Fruit fly (Drosophila melanogaster): Measurements from ENCODE around the gene CG8064.

Gene CG8064

dm6 chr3R:18310766-18311367 lies 27.4 kb downstream of the CG8064 start (continued):
- no peak for TF ChIP-seq lov (optimal IDR thresholded peaks at IDR 0.05)
- 0 out of 3 replicates have a peak, but pooled peaks have one; percentile 46 for TF ChIP-seq lov (GFP tag; IDR thresholded peaks at IDR 0.05)
- TF ChIP-seq p53 (GFP tag; optimal IDR thresholded peaks at IDR 0.05): no peak
- no peak for TF ChIP-seq tx (GFP tag; optimal IDR thresholded peaks at IDR 0.05)
- 0 out of 2 replicates have a peak, but pooled peaks have one; percentile 44 for TF ChIP-seq chm (GFP tag; IDR thresholded peaks at IDR 0.05)
- TF ChIP-seq CG10654 (GFP tag; optimal IDR thresholded peaks at IDR 0.05): no peak
- TF ChIP-seq usp (GFP tag; optimal IDR thresholded peaks at IDR 0.05): no peak
- no peak for TF ChIP-seq Tbp (GFP tag; optimal IDR thresholded peaks at IDR 0.05)
- no peak for TF ChIP-seq Ada2b (GFP tag; IDR thresholded peaks at IDR 0.05)
- TF ChIP-seq cas (GFP tag; IDR thresholded peaks at IDR 0.05): no peak
- TF ChIP-seq CG3726 (GFP tag; IDR thresholded peaks at IDR 0.05): no peak
- TF ChIP-seq hb (GFP tag; IDR thresholded peaks at IDR 0.05; ENCODE audit: partially characterized antibody): no peak
- no peak for TF ChIP-seq CG3163 (GFP tag; optimal IDR thresholded peaks at IDR 0.05)
- no peak for TF ChIP-seq CG43689 (GFP tag; IDR thresholded peaks at IDR 0.05)
- no peak for TF ChIP-seq ems (GFP tag; optimal IDR thresholded peaks at IDR 0.05)
- no peak for TF ChIP-seq Fer1 (GFP tag; optimal IDR thresholded peaks at IDR 0.05)
- no peak for TF ChIP-seq tup (GFP tag; optimal IDR thresholded peaks at IDR 0.05)
- TF ChIP-seq CG13123 (GFP tag; optimal IDR thresholded peaks at IDR 0.05): no peak
- TF ChIP-seq lmd (GFP tag; IDR thresholded peaks at IDR 0.05): no peak
- TF ChIP-seq CG30020 (tag; optimal IDR thresholded peaks at IDR 0.05): peak; percentile 28
- TF ChIP-seq CG9932 (GFP tag; IDR thresholded peaks at IDR 0.05): peak; percentile 43; the same call in 1 of the 2 replicates
- TF ChIP-seq en (GFP tag; optimal IDR thresholded peaks at IDR 0.05): no peak
- no peak for TF ChIP-seq CG10979 (tag; optimal IDR thresholded peaks at IDR 0.05)
- no peak for TF ChIP-seq Mad (GFP tag; optimal IDR thresholded peaks at IDR 0.05)
- no peak for TF ChIP-seq ttk (GFP tag; IDR thresholded peaks at IDR 0.05)
- no peak for TF ChIP-seq ac (GFP tag; optimal IDR thresholded peaks at IDR 0.05)
- no peak for TF ChIP-seq CG4617 (GFP tag; optimal IDR thresholded peaks at IDR 0.05; ENCODE audit: borderline replicate concordance)
- TF ChIP-seq Neu2 (GFP tag; optimal IDR thresholded peaks at IDR 0.05; ENCODE audit: borderline replicate concordance): no peak
- TF ChIP-seq Dfd (GFP tag; optimal IDR thresholded peaks at IDR 0.05): no peak
- TF ChIP-seq CG11093 (GFP tag; IDR thresholded peaks at IDR 0.05): no peak
- no peak for TF ChIP-seq ara (GFP tag; IDR thresholded peaks at IDR 0.05)
- TF ChIP-seq CG33557 (GFP tag; optimal IDR thresholded peaks at IDR 0.05): peak; percentile 33
- TF ChIP-seq grau (tag; optimal IDR thresholded peaks at IDR 0.05): no peak
- TF ChIP-seq Xrp1 (GFP tag; IDR thresholded peaks at IDR 0.05): no peak
- TF ChIP-seq E2f1 (GFP tag; IDR thresholded peaks at IDR 0.05): peak; percentile 51; the same call in 1 of the 2 replicates
- TF ChIP-seq CG34422 (GFP tag; IDR thresholded peaks at IDR 0.05): no peak
- peak; percentile 59; the same call in 1 of the 3 replicates for TF ChIP-seq ci (GFP tag; IDR thresholded peaks at IDR 0.05)
- no peak for TF ChIP-seq Dad (GFP tag; optimal IDR thresholded peaks at IDR 0.05)
- peak; percentile 56 for TF ChIP-seq CG12659 (GFP tag; optimal IDR thresholded peaks at IDR 0.05)
- no peak for TF ChIP-seq shn (GFP tag; optimal IDR thresholded peaks at IDR 0.05)
- no peak for TF ChIP-seq CG4730 (GFP tag; IDR thresholded peaks at IDR 0.05)
- no peak for TF ChIP-seq C15 (GFP tag; IDR thresholded peaks at IDR 0.05)
- TF ChIP-seq onecut (GFP tag; IDR thresholded peaks at IDR 0.05): no peak
- TF ChIP-seq Fer2 (tag; optimal IDR thresholded peaks at IDR 0.05): no peak
- no peak for TF ChIP-seq CG18764 (GFP tag; optimal IDR thresholded peaks at IDR 0.05)
- no peak for TF ChIP-seq Hsf (GFP tag; optimal IDR thresholded peaks at IDR 0.05)
- TF ChIP-seq CG4820 (GFP tag; optimal IDR thresholded peaks at IDR 0.05): no peak
- TF ChIP-seq Lpt (GFP tag; optimal IDR thresholded peaks at IDR 0.05): no peak
- peak; percentile 2 for TF ChIP-seq lilli (GFP tag; optimal IDR thresholded peaks at IDR 0.05)
- no peak for TF ChIP-seq Chrac-16 (GFP tag; optimal IDR thresholded peaks at IDR 0.05)
- TF ChIP-seq run (tag; optimal IDR thresholded peaks at IDR 0.05): no peak
- TF ChIP-seq Meics (GFP tag; optimal IDR thresholded peaks at IDR 0.05): no peak
- peak; percentile 17 for TF ChIP-seq Oli (tag; optimal IDR thresholded peaks at IDR 0.05)

All from whole organism, embryonic.